Worm (Caenorhabditis elegans): ENCODE measurements around the gene sws-1.

sws-1 gene

DNA sequence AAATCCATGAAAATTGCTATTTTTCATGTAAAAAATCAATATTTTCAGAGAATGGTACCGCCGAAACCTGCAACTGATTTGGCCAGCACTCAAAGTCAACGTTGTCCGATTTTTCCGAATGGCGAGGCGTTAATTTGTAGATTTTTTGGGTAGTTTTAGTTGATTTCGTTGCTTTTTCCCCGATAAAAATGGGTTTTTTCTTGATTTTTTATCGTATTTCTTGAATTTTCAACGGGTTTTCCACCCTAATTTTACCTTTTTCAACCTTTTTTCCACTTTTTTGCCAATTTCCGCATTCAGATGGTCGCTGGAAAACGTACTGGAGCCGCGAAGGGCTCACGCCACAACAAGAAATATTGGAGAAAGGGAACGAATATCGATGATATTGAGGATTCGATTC, 20.4 kb upstream of the sws-1 start, which contains the start of gene Y39B6A.33:
TSS of gene Y39B6A.33 (plus strand) at position 301 of the 400 bp plus-strand sequence.
- TF ChIP-seq sea-1 (GFP tag; conservative IDR thresholded peaks at IDR 0.05) (no peak), ama-1 (optimal IDR thresholded peaks at IDR 0.05) (no peak), ceh-36 (tag; optimal IDR thresholded peaks at IDR 0.05) (no peak), aly-1 (tag; optimal IDR thresholded peaks at IDR 0.05) (no peak), scrt-1 (GFP tag; IDR thresholded peaks at IDR 0.05) (no peak), pes-1 (GFP tag; IDR thresholded peaks at IDR 0.05) (no peak), hmbx-1 (tag; optimal IDR thresholded peaks at IDR 0.05) (no peak), hnd-1 (tag; optimal IDR thresholded peaks at IDR 0.05) (no peak)

DNA sequence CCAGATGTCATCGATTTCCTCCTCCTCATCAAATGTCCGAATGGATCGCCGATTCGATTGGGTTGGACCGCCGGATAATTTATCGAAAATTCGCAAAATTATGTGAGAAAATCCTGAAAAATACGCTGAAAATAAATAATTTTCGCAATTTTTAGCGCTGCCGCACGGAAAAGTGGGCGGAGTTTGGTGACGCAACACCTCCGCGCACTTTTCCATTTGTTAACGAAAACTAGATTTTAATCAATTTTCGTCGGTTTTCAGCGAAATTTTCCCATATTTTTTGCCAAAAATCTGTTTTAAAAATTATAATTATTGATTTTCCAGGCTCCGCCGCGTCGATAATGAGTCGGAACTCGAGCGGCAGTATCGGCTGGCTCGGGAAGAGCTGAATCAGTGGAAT, 19.7 kb upstream of the sws-1 start, which contains the start of gene Y39B6A.34:
TSS of gene Y39B6A.34 (plus strand) at position 3 of the 400 bp plus-strand sequence.
- peak; percentile 59; the same call in 1 of the 2 replicates for TF ChIP-seq pes-1 (GFP tag; IDR thresholded peaks at IDR 0.05)
- no peak for TF ChIP-seq flt-1 (GFP tag; IDR thresholded peaks at IDR 0.05)

DNA sequence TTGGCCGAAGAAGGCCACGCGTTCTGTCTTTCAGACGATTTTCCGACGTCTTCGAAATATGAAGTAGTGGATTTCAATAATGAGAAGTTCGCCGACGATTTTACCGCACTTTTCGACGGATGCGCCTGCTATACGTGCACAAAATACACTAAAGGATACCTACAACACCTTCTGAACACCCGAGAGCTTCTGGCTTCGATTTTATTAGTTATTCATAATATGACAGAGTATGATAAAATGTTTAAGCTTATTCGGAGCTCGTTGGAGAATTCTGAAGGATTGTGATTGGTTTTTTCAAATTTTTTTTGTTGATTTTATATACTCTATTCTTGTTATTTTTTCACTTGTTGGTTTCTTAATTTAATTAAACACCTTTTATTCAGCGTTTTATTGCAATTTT, 19.3 kb upstream of the sws-1 start:
- TF ChIP-seq aly-1 (tag; optimal IDR thresholded peaks at IDR 0.05) (no peak), ceh-36 (tag; optimal IDR thresholded peaks at IDR 0.05) (no peak), hmg-4 (GFP tag; optimal IDR thresholded peaks at IDR 0.05) (no peak)

DNA sequence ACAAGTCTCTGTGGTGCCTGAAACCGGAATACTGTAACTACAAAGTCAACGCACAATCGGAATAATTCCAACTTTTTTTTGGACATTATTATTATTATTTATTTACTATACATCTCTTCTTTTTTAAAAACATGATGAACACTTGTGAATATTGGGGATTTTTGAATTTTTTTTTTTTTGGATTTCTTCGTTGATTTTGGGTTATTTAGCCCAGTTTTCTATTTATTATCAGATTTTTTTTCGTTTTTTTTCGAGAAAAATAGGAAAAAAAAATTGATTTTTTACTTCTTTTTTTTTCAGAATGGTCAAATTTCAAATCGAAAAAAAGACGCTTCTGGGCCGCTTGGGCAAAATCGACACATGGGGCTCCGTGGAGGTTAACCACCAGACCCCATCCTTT, 16.8 kb upstream of the sws-1 start, which contains the start of gene tgt-2:
TSS of gene tgt-2 (plus strand) at position 301 of the 400 bp plus-strand sequence.
- TF ChIP-seq ceh-13 (GFP tag; optimal IDR thresholded peaks at IDR 0.05) (no peak), hnd-1 (tag; optimal IDR thresholded peaks at IDR 0.05) (no peak), tbx-11 (GFP tag; IDR thresholded peaks at IDR 0.05) (no peak), ets-7 (tag; optimal IDR thresholded peaks at IDR 0.05) (no peak), sea-1 (GFP tag; conservative IDR thresholded peaks at IDR 0.05) (no peak), tra-4 (tag; optimal IDR thresholded peaks at IDR 0.05) (no peak), hmbx-1 (tag; optimal IDR thresholded peaks at IDR 0.05) (no peak), pes-1 (GFP tag; IDR thresholded peaks at IDR 0.05) (no peak), flt-1 (GFP tag; IDR thresholded peaks at IDR 0.05) (no peak), ama-1 (optimal IDR thresholded peaks at IDR 0.05) (no peak), tbx-37 (GFP tag; conservative IDR thresholded peaks at IDR 0.05) (no peak), F13C5.2 (tag; optimal IDR thresholded peaks at IDR 0.05) (no peak), aly-1 (tag; optimal IDR thresholded peaks at IDR 0.05) (no peak), hmg-4 (GFP tag; optimal IDR thresholded peaks at IDR 0.05) (no peak), ceh-36 (tag; optimal IDR thresholded peaks at IDR 0.05) (no peak), B0310.2 (tag; optimal IDR thresholded peaks at IDR 0.05) (no peak)

DNA sequence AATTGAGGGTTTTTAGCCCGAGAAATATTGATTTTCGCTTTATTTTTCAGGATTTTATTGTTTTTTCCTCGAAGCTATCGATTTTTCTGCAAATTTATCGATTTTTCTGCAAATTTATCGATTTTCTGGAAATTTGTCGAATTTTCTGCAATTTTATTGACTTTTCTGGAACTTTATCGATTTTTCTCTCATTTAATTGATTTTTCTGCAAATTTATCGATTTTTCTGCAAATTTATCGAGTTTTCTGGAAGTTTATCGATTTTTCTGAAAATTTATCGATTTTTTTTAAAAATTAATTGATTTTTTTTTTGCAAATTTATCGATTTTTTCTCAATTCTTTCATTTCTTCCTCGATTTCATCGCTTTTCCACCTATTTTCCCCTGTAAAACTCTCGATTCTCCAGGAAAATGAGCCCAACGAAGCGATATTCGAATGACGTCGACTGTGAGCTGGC, 12.3 kb upstream of the sws-1 start, which contains the start of gene gtf-2F2:
TSS of gene gtf-2F2 (plus strand) at position 406 of the 456 bp plus-strand sequence.
- TF ChIP-seq hmbx-1 (tag; optimal IDR thresholded peaks at IDR 0.05), result no peak
- TF ChIP-seq flt-1 (GFP tag; IDR thresholded peaks at IDR 0.05), result no peak
- no peak for TF ChIP-seq F13C5.2 (tag; optimal IDR thresholded peaks at IDR 0.05)
- no peak for TF ChIP-seq ceh-13 (GFP tag; optimal IDR thresholded peaks at IDR 0.05)
- no peak for TF ChIP-seq ama-1 (optimal IDR thresholded peaks at IDR 0.05)
- TF ChIP-seq B0310.2 (tag; optimal IDR thresholded peaks at IDR 0.05), result no peak
- TF ChIP-seq pes-1 (GFP tag; IDR thresholded peaks at IDR 0.05), result no peak
- no peak for TF ChIP-seq tbx-11 (GFP tag; IDR thresholded peaks at IDR 0.05)

DNA sequence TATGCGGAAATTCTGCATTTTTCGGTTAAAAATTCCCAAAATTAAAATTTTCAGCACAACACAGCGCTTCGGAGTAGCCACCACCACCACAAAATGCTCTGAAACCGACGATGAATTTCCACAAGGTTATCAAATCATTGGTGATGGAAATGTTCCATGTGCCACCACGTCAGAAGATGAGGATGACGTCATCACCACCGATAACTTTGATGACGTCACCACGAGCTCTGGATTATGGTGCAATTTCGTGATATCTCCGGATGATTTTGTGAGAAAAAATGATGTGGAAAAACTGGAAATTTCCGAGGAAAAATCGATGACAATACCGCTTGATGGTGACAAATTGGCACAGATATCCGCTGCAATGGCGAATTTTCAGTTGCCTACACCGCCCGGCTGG, 11.7 kb upstream of the sws-1 start:
- no peak for TF ChIP-seq tbx-11 (GFP tag; IDR thresholded peaks at IDR 0.05)
- TF ChIP-seq ama-1 (optimal IDR thresholded peaks at IDR 0.05), result no peak
- no peak for TF ChIP-seq tra-4 (tag; optimal IDR thresholded peaks at IDR 0.05)
- TF ChIP-seq F13C5.2 (tag; optimal IDR thresholded peaks at IDR 0.05), result no peak
- no peak for TF ChIP-seq ets-7 (tag; optimal IDR thresholded peaks at IDR 0.05)
- no peak for TF ChIP-seq pes-1 (GFP tag; IDR thresholded peaks at IDR 0.05)
- no peak for TF ChIP-seq hmg-4 (GFP tag; optimal IDR thresholded peaks at IDR 0.05)
- no peak for TF ChIP-seq ceh-36 (tag; optimal IDR thresholded peaks at IDR 0.05)
- TF ChIP-seq ceh-13 (GFP tag; optimal IDR thresholded peaks at IDR 0.05), result no peak
- TF ChIP-seq tbx-37 (GFP tag; conservative IDR thresholded peaks at IDR 0.05), result no peak
- no peak for TF ChIP-seq hnd-1 (tag; optimal IDR thresholded peaks at IDR 0.05)
- TF ChIP-seq B0310.2 (tag; optimal IDR thresholded peaks at IDR 0.05), result no peak
- no peak for TF ChIP-seq sea-1 (GFP tag; conservative IDR thresholded peaks at IDR 0.05)
- no peak for TF ChIP-seq flt-1 (GFP tag; IDR thresholded peaks at IDR 0.05)
- TF ChIP-seq scrt-1 (GFP tag; IDR thresholded peaks at IDR 0.05), result no peak
- TF ChIP-seq hmbx-1 (tag; optimal IDR thresholded peaks at IDR 0.05), result no peak
- no peak for TF ChIP-seq aly-1 (tag; optimal IDR thresholded peaks at IDR 0.05)

DNA sequence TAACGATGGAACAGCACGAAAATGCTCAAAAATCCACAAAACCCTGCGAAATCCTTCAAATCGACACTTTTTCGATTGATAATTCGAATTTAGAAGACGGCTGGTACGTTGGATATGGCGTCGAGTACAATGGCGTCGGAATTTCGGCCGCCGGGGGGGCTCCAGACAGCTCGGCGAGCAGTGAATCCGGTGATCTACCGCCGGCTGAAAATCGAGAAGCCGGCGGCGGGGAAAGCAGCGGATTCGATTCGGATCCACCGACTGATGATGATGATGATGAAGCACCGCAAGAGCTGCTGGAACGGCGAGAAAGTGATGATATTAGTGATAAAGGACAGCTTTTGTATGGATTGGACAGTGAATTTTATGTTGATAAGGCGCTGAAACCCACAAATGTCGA, 9.7 kb upstream of the sws-1 start:
- no peak for TF ChIP-seq tbx-11 (GFP tag; IDR thresholded peaks at IDR 0.05)
- TF ChIP-seq B0310.2 (tag; optimal IDR thresholded peaks at IDR 0.05), result no peak

DNA sequence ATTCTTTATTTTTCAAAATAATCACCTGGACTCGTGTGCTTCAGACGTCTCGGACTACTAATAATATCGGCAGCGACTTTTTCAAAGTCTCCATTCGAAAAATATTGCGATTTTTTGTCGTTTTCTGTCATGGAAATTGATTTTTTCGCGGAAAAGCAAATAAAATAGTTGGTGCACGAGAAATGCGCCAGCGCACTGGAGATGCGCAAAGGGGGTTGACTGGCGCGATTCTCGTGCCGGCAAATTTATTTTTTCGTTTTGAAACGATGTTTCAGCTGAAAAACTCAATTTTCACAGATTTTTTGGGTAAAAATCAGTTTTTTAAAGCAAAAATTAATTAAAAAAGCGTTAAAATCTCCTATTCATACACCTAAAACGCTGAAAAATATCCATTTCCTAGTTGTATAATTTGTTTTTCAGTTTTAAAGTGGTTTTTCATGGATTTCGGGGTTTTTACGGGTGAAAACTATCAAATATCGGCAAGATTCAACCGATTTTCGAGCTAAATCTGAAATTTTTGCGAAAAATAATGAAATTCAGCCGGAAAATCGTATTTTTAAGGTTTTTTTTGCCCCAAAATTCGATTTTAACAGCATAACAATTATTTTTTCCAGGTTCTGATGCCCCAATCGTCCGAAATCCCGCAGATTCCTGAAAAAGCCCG, 9.1 kb upstream of the sws-1 start, which contains the start of the genes reps-1 and Y39B6A.37:
TSS of gene reps-1 (minus strand) at position 263 of the 664 bp plus-strand sequence.
TSS of gene Y39B6A.37 (plus strand) at position 614 of the 664 bp plus-strand sequence.
- peak; percentile 34 for TF ChIP-seq F13C5.2 (tag; optimal IDR thresholded peaks at IDR 0.05)
- TF ChIP-seq hmbx-1 (tag; optimal IDR thresholded peaks at IDR 0.05), result no peak
- no peak for TF ChIP-seq hnd-1 (tag; optimal IDR thresholded peaks at IDR 0.05)
- TF ChIP-seq tra-4 (tag; optimal IDR thresholded peaks at IDR 0.05), result no peak
- peak; percentile 43; the same call in 1 of the 2 replicates for TF ChIP-seq pes-1 (GFP tag; IDR thresholded peaks at IDR 0.05)
